Fruit fly (Drosophila melanogaster) whole organism, embryonic: ENCODE measurements around the gene LysD.

Experiments used
- Blimp-1 ChIP-seq: fragments of 200-800 bp; sonication (Bioruptor generic); optimal IDR thresholded peaks from 3 replicates; lab custom pipeline; 2018; ENCODE audit warnings: missing biosample characterization, missing genetic modification characterization, mild to moderate bottlenecking, moderate library complexity, missing genetic modification reagents
- CG10366 ChIP-seq: fragments of 200-800 bp; sonication (Bioruptor generic); IDR thresholded peaks from 2 replicates; pipeline ENCODE4 v1.3.6; 2022; ENCODE audit warnings: missing biosample characterization, missing genetic modification characterization
- CG11504 ChIP-seq: fragments of 200-800 bp; sonication (Bioruptor generic); optimal IDR thresholded peaks from 3 replicates; lab custom pipeline; 2019; ENCODE audit warnings: missing biosample characterization, mild to moderate bottlenecking, missing genetic modification characterization, moderate library complexity
- CG11695 ChIP-seq: fragments of 200-800 bp; sonication (Bioruptor generic); IDR thresholded peaks from 3 replicates; pipeline ENCODE4 v1.3.6; 2022; ENCODE audit warnings: missing biosample characterization, missing genetic modification characterization
- CG12219 ChIP-seq: fragments of 200-800 bp; sonication (Bioruptor generic); optimal IDR thresholded peaks from 3 replicates; lab custom pipeline; 2018; ENCODE audit warnings: missing biosample characterization, mild to moderate bottlenecking, missing genetic modification characterization
- CG12391 ChIP-seq: fragments of 200-800 bp; sonication (Bioruptor generic); optimal IDR thresholded peaks from 3 replicates; lab custom pipeline; 2018; ENCODE audit warnings: missing biosample characterization, mild to moderate bottlenecking, missing genetic modification characterization, moderate library complexity
- CG12769 ChIP-seq: fragments of 200-800 bp; sonication (Bioruptor generic); optimal IDR thresholded peaks from 2 replicates; lab custom pipeline; 2019; ENCODE audit warnings: missing biosample characterization, mild to moderate bottlenecking, missing genetic modification characterization, moderate library complexity
- CG15601 ChIP-seq: fragments of 200-800 bp; sonication (Bioruptor generic); optimal IDR thresholded peaks from 3 replicates; lab custom pipeline; 2019; ENCODE audit warnings: missing biosample characterization, mild to moderate bottlenecking, missing genetic modification characterization, moderate library complexity
- CG17385 ChIP-seq: fragments of 200-800 bp; sonication (Bioruptor generic); optimal IDR thresholded peaks from 3 replicates; lab custom pipeline; 2018; ENCODE audit warnings: missing biosample characterization, mild to moderate bottlenecking, missing genetic modification characterization
- CG34422 ChIP-seq: fragments of 200-800 bp; sonication (Bioruptor generic); IDR thresholded peaks from 3 replicates; pipeline ENCODE4 v1.3.6; 2022; ENCODE audit warnings: missing biosample characterization, missing genetic modification characterization
- CG8290 ChIP-seq, 3 experiments: fragments of 200-800 bp; sonication (Bioruptor generic); optimal IDR thresholded peaks; 2 replicates each; lab custom pipeline; 2016 to 2019; ENCODE audit warnings: missing biosample characterization in 3 of 3, missing genetic modification characterization in 3 of 3, mild to moderate bottlenecking in 2 of 3, moderate library complexity in 1 of 3
- CG8388 ChIP-seq: fragments of 200-800 bp; sonication (Bioruptor generic); optimal IDR thresholded peaks from 2 replicates; lab custom pipeline; 2019; ENCODE audit warnings: missing biosample characterization, mild to moderate bottlenecking, missing genetic modification characterization, moderate library complexity
- CTCF ChIP-seq: fragments of 200-800 bp; sonication (Bioruptor generic); optimal IDR thresholded peaks from 2 replicates; lab custom pipeline; 2017; ENCODE audit warnings: missing biosample characterization, mild to moderate bottlenecking, missing genetic modification characterization, moderate library complexity
- D ChIP-seq, 2 experiments: fragments of 200-800 bp in 1 of 2; fragments of >200 bp in 1 of 2; sonication (Bioruptor generic) in 1 of 2; optimal IDR thresholded peaks; 2 replicates in 1 of 2; 3 replicates in 1 of 2; lab custom pipeline; 2017; ENCODE audit warnings: mild to moderate bottlenecking in 1 of 2, missing biosample characterization in 1 of 2, missing genetic modification characterization in 1 of 2, missing genetic modification reagents in 1 of 2
- D19A ChIP-seq: fragments of 200-800 bp; optimal IDR thresholded peaks from 3 replicates; lab custom pipeline; 2019; ENCODE audit warnings: missing biosample characterization, mild to moderate bottlenecking, missing genetic modification characterization, moderate library complexity
- Dp ChIP-seq: fragments of 200-800 bp; sonication (Bioruptor generic); optimal IDR thresholded peaks from 2 replicates; lab custom pipeline; 2018; ENCODE audit warnings: missing biosample characterization, mild to moderate bottlenecking, missing genetic modification characterization, moderate library complexity
- E2f2 ChIP-seq: fragments of 200-800 bp; sonication (Bioruptor generic); IDR thresholded peaks from 2 replicates; pipeline ENCODE4 v1.3.6; 2022; ENCODE audit warnings: missing biosample characterization, missing genetic modification characterization
- HLH3B ChIP-seq: fragments of 200-800 bp; sonication (Bioruptor generic); IDR thresholded peaks from 2 replicates; pipeline ENCODE4 v1.3.6; 2022; ENCODE audit warnings: missing biosample characterization, missing genetic modification characterization
- HLHmδ ChIP-seq: fragments of 200-800 bp; sonication (Bioruptor generic); optimal IDR thresholded peaks from 2 replicates; lab custom pipeline; 2018; ENCODE audit warnings: missing biosample characterization, mild to moderate bottlenecking, missing genetic modification characterization, moderate library complexity
- Hey ChIP-seq: fragments of 200-800 bp; sonication (Bioruptor generic); optimal IDR thresholded peaks from 3 replicates; lab custom pipeline; 2018; ENCODE audit warnings: missing biosample characterization, mild to moderate bottlenecking, missing genetic modification characterization
- HmgD ChIP-seq: fragments of 200-800 bp; sonication (Bioruptor generic); optimal IDR thresholded peaks from 3 replicates; lab custom pipeline; 2016; ENCODE audit warnings: missing biosample characterization, missing genetic modification characterization
- Jarid2 ChIP-seq: fragments of 200-800 bp; sonication (Bioruptor generic); optimal IDR thresholded peaks from 3 replicates; lab custom pipeline; 2017; ENCODE audit warnings: mild to moderate bottlenecking, missing biosample characterization, missing genetic modification reagents, missing genetic modification characterization
- MBD-R2 ChIP-seq: fragments of 200-800 bp; sonication (Bioruptor generic); IDR thresholded peaks from 2 replicates; pipeline ENCODE4 v1.3.6; 2022; ENCODE audit warnings: missing biosample characterization, missing genetic modification characterization
- NC2β ChIP-seq: fragments of 200-800 bp; sonication (Bioruptor generic); optimal IDR thresholded peaks from 2 replicates; lab custom pipeline; 2016; ENCODE audit warnings: missing biosample characterization, missing genetic modification characterization
- Neu2 ChIP-seq: fragments of 200-800 bp; sonication (Bioruptor generic); optimal IDR thresholded peaks from 3 replicates; lab custom pipeline; 2016; ENCODE audit warnings: missing biosample characterization, missing genetic modification characterization, borderline replicate concordance
- Nf-YA ChIP-seq: fragments of 200-800 bp; sonication (Bioruptor generic); IDR thresholded peaks from 2 replicates; pipeline ENCODE4 v1.3.6; 2022; ENCODE audit warnings: missing biosample characterization, missing genetic modification characterization
- Opbp ChIP-seq: fragments of 200-800 bp; sonication (Bioruptor generic); IDR thresholded peaks from 3 replicates; pipeline ENCODE4 v1.3.6; 2022; ENCODE audit warnings: missing biosample characterization, missing genetic modification characterization; ENCODE audit not compliant: partially characterized antibody
- Ravus ChIP-seq: fragments of 200-800 bp; sonication (Bioruptor generic); IDR thresholded peaks from 2 replicates; pipeline ENCODE4 v1.3.6; 2022; ENCODE audit warnings: missing biosample characterization, missing genetic modification characterization
- Sox102F ChIP-seq: fragments of 200-800 bp; sonication (Bioruptor generic); optimal IDR thresholded peaks from 2 replicates; lab custom pipeline; 2018; ENCODE audit warnings: missing biosample characterization, mild to moderate bottlenecking, missing genetic modification characterization, moderate library complexity
- Taf1 ChIP-seq: fragments of 200-800 bp; sonication (Bioruptor generic); IDR thresholded peaks from 2 replicates; pipeline ENCODE4 v1.3.6; 2022; ENCODE audit warnings: missing biosample characterization, missing genetic modification characterization
- Tbp ChIP-seq: fragments of >200 bp; optimal IDR thresholded peaks from 2 replicates; lab custom pipeline; 2018; ENCODE audit warnings: missing biosample characterization, missing genetic modification characterization
- ato ChIP-seq: fragments of 200-800 bp; sonication (Bioruptor generic); IDR thresholded peaks from 2 replicates; pipeline ENCODE4 v1.3.6; 2022; ENCODE audit warnings: missing biosample characterization, missing genetic modification characterization; ENCODE audit not compliant: partially characterized antibody
- az2 ChIP-seq: fragments of 200-800 bp; sonication (Bioruptor generic); optimal IDR thresholded peaks from 3 replicates; lab custom pipeline; 2016; ENCODE audit warnings: missing biosample characterization, missing genetic modification characterization
- bbx ChIP-seq: fragments of 200-800 bp; sonication (Bioruptor generic); IDR thresholded peaks from 2 replicates; pipeline ENCODE4 v1.3.6; 2022; ENCODE audit warnings: missing biosample characterization, missing genetic modification characterization; ENCODE audit not compliant: partially characterized antibody
- bcd ChIP-seq: fragments of 200-800 bp; sonication (Bioruptor generic); optimal IDR thresholded peaks from 2 replicates; lab custom pipeline; 2017; ENCODE audit warnings: missing biosample characterization, mild to moderate bottlenecking, missing genetic modification characterization
- chif ChIP-seq, 2 experiments: fragments of 200-800 bp; sonication (Bioruptor generic); optimal IDR thresholded peaks; 3 replicates each; lab custom pipeline; 2016; ENCODE audit warnings: missing biosample characterization in 2 of 2, missing genetic modification characterization in 2 of 2
- chinmo ChIP-seq: fragments of 200-800 bp; sonication (Bioruptor generic); IDR thresholded peaks from 4 replicates; pipeline ENCODE4 v1.3.6; 2022; ENCODE audit warnings: missing biosample characterization, missing genetic modification characterization; ENCODE audit not compliant: partially characterized antibody
- dan ChIP-seq: fragments of 200-800 bp; sonication (Bioruptor generic); IDR thresholded peaks from 2 replicates; pipeline ENCODE4 v1.3.6; 2022; ENCODE audit warnings: missing biosample characterization, missing genetic modification characterization
- en ChIP-seq: fragments of 200-800 bp; sonication (Bioruptor generic); optimal IDR thresholded peaks from 2 replicates; lab custom pipeline; 2016; ENCODE audit warnings: missing biosample characterization, missing genetic modification characterization
- fu2 ChIP-seq: fragments of 200-800 bp; sonication (Bioruptor generic); optimal IDR thresholded peaks from 2 replicates; lab custom pipeline; 2016; ENCODE audit warnings: missing biosample characterization, missing genetic modification characterization
- ken ChIP-seq: fragments of 200-800 bp; sonication (Bioruptor generic); IDR thresholded peaks from 3 replicates; pipeline ENCODE4 v1.3.6; 2022; ENCODE audit warnings: missing biosample characterization, missing genetic modification characterization
- lola ChIP-seq, 3 experiments: fragments of >200 bp in 2 of 3; fragments of 200-800 bp in 1 of 3; sonication (Bioruptor generic) in 1 of 3; optimal IDR thresholded peaks; 2 replicates each; lab custom pipeline; 2017 to 2019; ENCODE audit warnings: missing biosample characterization in 3 of 3, missing genetic modification characterization in 3 of 3, mild to moderate bottlenecking in 1 of 3, moderate library complexity in 1 of 3
- nmo ChIP-seq: fragments of 200-800 bp; sonication (Bioruptor generic); optimal IDR thresholded peaks from 2 replicates; lab custom pipeline; 2018; ENCODE audit warnings: missing biosample characterization, mild to moderate bottlenecking, missing genetic modification characterization, moderate library complexity
- slp2 ChIP-seq: fragments of 200-800 bp; sonication (Bioruptor generic); optimal IDR thresholded peaks from 2 replicates; lab custom pipeline; 2016; ENCODE audit warnings: missing biosample characterization, missing genetic modification characterization
- sob ChIP-seq: fragments of 200-800 bp; sonication (Bioruptor generic); IDR thresholded peaks from 2 replicates; pipeline ENCODE4 v1.3.6; 2022; ENCODE audit warnings: missing biosample characterization, missing genetic modification characterization
- ssp ChIP-seq: fragments of 200-800 bp; sonication (Bioruptor generic); IDR thresholded peaks from 2 replicates; pipeline ENCODE4 v1.3.6; 2022; ENCODE audit warnings: missing biosample characterization, missing genetic modification characterization
- sug ChIP-seq: fragments of 200-800 bp; optimal IDR thresholded peaks from 2 replicates; lab custom pipeline; 2019; ENCODE audit warnings: missing biosample characterization, mild to moderate bottlenecking, missing genetic modification characterization, moderate library complexity
- unc-4 ChIP-seq: fragments of 200-800 bp; sonication (Bioruptor generic); IDR thresholded peaks from 2 replicates; pipeline ENCODE4 v1.3.6; 2022; ENCODE audit warnings: missing biosample characterization, missing genetic modification characterization; ENCODE audit not compliant: partially characterized antibody
- wek ChIP-seq: fragments of 200-800 bp; sonication (Bioruptor generic); optimal IDR thresholded peaks from 3 replicates; lab custom pipeline; 2018; ENCODE audit warnings: missing biosample characterization, mild to moderate bottlenecking, missing genetic modification characterization, moderate library complexity

Gene LysD

DNA sequence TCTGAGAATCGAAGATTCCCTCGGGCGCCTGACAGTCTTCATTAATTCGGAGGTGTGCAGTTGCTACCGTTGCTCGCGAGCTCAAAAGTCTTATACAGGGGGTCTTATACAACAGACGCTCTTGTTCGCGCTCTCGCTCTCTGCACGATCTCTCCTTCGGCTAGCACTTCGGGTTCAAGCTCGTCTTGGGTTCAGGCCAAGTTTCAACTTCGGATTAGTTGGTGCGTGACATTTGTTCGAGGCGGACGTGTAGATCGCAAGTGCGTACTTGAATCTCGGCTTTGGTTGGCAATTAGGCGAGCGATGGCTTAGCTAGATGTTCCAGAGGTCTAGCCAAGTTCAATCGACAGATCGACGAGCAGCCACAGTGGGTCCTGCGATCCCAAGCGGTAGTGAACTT lies 2.8 kb downstream of the LysD start (continued):
- TF ChIP-seq CG12219 (GFP tag; lab: Kevin White, UChicago) (no peak), ssp (GFP tag; lab: Robert Waterston, UW) (no peak), CG10366 (GFP tag; lab: Robert Waterston, UW) (no peak), lola (GFP tag; optimal IDR thresholded peaks at IDR 0.05; lab: Kevin White, UChicago) (no peak), CG12769 (tag; lab: Kevin White, UChicago) (peak; percentile 64), Nf-YA (GFP tag; lab: Robert Waterston, UW) (no peak), az2 (GFP tag; lab: Kevin White, UChicago) (no peak), HLHmδ (GFP tag; lab: Kevin White, UChicago) (peak; percentile 8), CG11504 (tag; lab: Kevin White, UChicago) (no peak), nmo (GFP tag; lab: Kevin White, UChicago) (no peak), HLH3B (no peak), dan (no peak), CG34422 (GFP tag; lab: Robert Waterston, UW) (0 out of 3 replicates have a peak, but pooled peaks have one; percentile 45), Opbp (0 out of 3 replicates have a peak, but pooled peaks have one; percentile 48), unc-4 (0 out of 2 replicates have a peak, but pooled peaks have one; percentile 32), wek (GFP tag; lab: Kevin White, UChicago) (no peak), chinmo (GFP tag; lab: Robert Waterston, UW) (peak; percentile 77; the same call in 2 of the 4 replicates), bcd (GFP tag; lab: Kevin White, UChicago) (peak; percentile 28), CG17385 (GFP tag; lab: Kevin White, UChicago) (no peak), sob (no peak), CTCF (GFP tag; lab: Kevin White, UChicago) (no peak), D19A (no peak), Tbp (GFP tag; lab: Kevin White, UChicago) (no peak), ken (GFP tag; lab: Robert Waterston, UW) (no peak), CG11695 (no peak), D (optimal IDR thresholded peaks at IDR 0.05; lab: Kevin White, UChicago) (no peak), D (GFP tag; optimal IDR thresholded peaks at IDR 0.05; lab: Kevin White, UChicago) (no peak), Blimp-1 (GFP tag; lab: Kevin White, UChicago) (peak; percentile 43), Taf1 (no peak), bbx (GFP tag; lab: Robert Waterston, UW) (0 out of 2 replicates have a peak, but pooled peaks have one; percentile 25), sug (tag; lab: Kevin White, UChicago) (no peak), CG12391 (tag; lab: Kevin White, UChicago) (no peak), Sox102F (no peak)
- TF ChIP-seq, all 482 proteins: peak for 24

DNA sequence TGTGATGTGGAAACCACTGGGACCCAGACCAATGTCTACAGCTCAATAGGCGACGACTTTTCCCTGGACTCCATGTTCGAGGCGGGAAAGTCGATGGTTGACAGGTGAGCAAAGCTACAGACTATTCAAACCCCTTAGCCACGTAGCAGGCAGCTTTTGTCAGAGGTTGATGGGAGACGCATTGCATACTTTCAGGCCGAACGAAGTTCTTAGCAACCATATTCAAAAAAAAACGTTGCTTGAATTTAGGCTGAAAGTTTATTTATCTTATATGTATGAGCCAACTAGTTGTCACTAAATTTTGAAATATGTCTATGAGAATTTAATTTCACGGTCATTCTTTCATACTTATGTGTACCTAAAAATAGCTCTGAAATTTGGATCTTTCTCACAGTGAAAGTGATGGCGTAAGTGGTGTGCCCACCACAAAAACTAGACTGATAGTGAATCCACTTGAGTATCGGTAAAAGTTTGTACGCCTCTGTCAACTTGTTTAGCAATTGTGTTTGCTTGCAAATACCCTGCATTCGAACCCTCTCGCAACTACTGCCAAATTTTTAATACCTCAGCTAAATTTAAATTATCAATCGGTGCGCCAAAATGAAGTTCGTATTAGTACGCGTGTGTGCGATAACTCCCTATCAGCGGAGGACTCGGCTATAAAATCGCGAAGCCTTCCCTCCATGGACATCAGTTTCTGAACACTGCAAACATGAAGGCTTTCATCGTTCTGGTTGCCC lies 4.1 kb downstream of the LysD start, which contains the start of gene LysB:
TSS of gene LysB (plus strand) at position 690 of the 740 bp plus-strand sequence.
- TF ChIP-seq CG8388 (GFP tag; lab: Kevin White, UChicago) (no peak), CG15601 (tag; lab: Kevin White, UChicago) (peak; percentile 66), CG8290 (GFP tag; optimal IDR thresholded peaks at IDR 0.05; lab: Kevin White, UChicago) (no peak), CG8290 (tag; optimal IDR thresholded peaks at IDR 0.05; lab: Kevin White, UChicago) (peak in 1 of 2 experiments; percentile 32), wek (GFP tag; lab: Kevin White, UChicago) (no peak), Jarid2 (GFP tag; lab: Kevin White, UChicago) (peak; percentile 4), fu2 (GFP tag; lab: Kevin White, UChicago) (no peak), en (GFP tag; lab: Kevin White, UChicago) (no peak), chif (GFP tag; optimal IDR thresholded peaks at IDR 0.05; lab: Kevin White, UChicago) (peak in 1 of 2 experiments; percentile 14), Ravus (no peak), Hey (tag; lab: Kevin White, UChicago) (no peak), ssp (GFP tag; lab: Robert Waterston, UW) (no peak), MBD-R2 (peak; percentile 27; the same call in 1 of the 2 replicates), Neu2 (peak; percentile 64), Dp (GFP tag; lab: Kevin White, UChicago) (peak; percentile 59), NC2β (GFP tag; lab: Kevin White, UChicago) (no peak), slp2 (no peak), ato (0 out of 2 replicates have a peak, but pooled peaks have one; percentile 26), E2f2 (GFP tag; lab: Robert Waterston, UW) (peak; percentile 66), HmgD (GFP tag; lab: Kevin White, UChicago) (peak; percentile 79)
